Fruit fly (Drosophila melanogaster) whole organism, embryonic: ENCODE measurements around the gene CG13694.

Experiments used
- Abd-B ChIP-seq: fragments of 200-800 bp; sonication (Bioruptor generic); optimal IDR thresholded peaks from 2 replicates; lab custom pipeline; 2018; ENCODE audit warnings: missing biosample characterization, mild to moderate bottlenecking, missing genetic modification characterization, moderate library complexity
- CG10431 ChIP-seq: fragments of 200-800 bp; sonication (Bioruptor generic); optimal IDR thresholded peaks from 3 replicates; lab custom pipeline; 2018; ENCODE audit warnings: missing biosample characterization, mild to moderate bottlenecking, missing genetic modification characterization
- CG11695 ChIP-seq: fragments of 200-800 bp; sonication (Bioruptor generic); IDR thresholded peaks from 3 replicates; pipeline ENCODE4 v1.3.6; 2022; ENCODE audit warnings: missing biosample characterization, missing genetic modification characterization
- CG13123 ChIP-seq: fragments of 200-800 bp; sonication (Bioruptor generic); optimal IDR thresholded peaks from 2 replicates; lab custom pipeline; 2016; ENCODE audit warnings: missing biosample characterization, missing genetic modification characterization
- CG14710 ChIP-seq: fragments of 200-800 bp; sonication (Bioruptor generic); optimal IDR thresholded peaks from 3 replicates; lab custom pipeline; 2019; ENCODE audit warnings: missing biosample characterization, mild to moderate bottlenecking, missing genetic modification characterization, moderate library complexity
- CG16863 ChIP-seq: fragments of 200-800 bp; sonication (Bioruptor generic); optimal IDR thresholded peaks from 3 replicates; lab custom pipeline; 2016; ENCODE audit warnings: missing biosample characterization, missing genetic modification characterization
- CG17385 ChIP-seq: fragments of 200-800 bp; sonication (Bioruptor generic); optimal IDR thresholded peaks from 3 replicates; lab custom pipeline; 2018; ENCODE audit warnings: missing biosample characterization, mild to moderate bottlenecking, missing genetic modification characterization
- CG18476 ChIP-seq: fragments of 200-800 bp; sonication (Bioruptor generic); optimal IDR thresholded peaks from 2 replicates; lab custom pipeline; 2016; ENCODE audit warnings: missing biosample characterization, mild to moderate bottlenecking, missing genetic modification characterization
- CG18599 ChIP-seq: fragments of 200-800 bp; sonication (Bioruptor generic); optimal IDR thresholded peaks from 3 replicates; lab custom pipeline; 2017; ENCODE audit warnings: missing biosample characterization, missing genetic modification characterization, mild to moderate bottlenecking, moderate library complexity, missing genetic modification reagents
- CG30020 ChIP-seq: fragments of 200-800 bp; optimal IDR thresholded peaks from 2 replicates; lab custom pipeline; 2019; ENCODE audit warnings: missing biosample characterization, mild to moderate bottlenecking, missing genetic modification characterization, moderate library complexity
- CG31365 ChIP-seq: fragments of 200-800 bp; sonication (Bioruptor generic); optimal IDR thresholded peaks from 2 replicates; lab custom pipeline; 2018; ENCODE audit warnings: missing biosample characterization, mild to moderate bottlenecking, missing genetic modification characterization
- CG4282 ChIP-seq: fragments of 200-800 bp; sonication (Bioruptor generic); optimal IDR thresholded peaks from 2 replicates; lab custom pipeline; 2016; ENCODE audit warnings: missing biosample characterization, missing genetic modification characterization
- CG4617 ChIP-seq: fragments of 200-800 bp; sonication (Bioruptor generic); optimal IDR thresholded peaks from 3 replicates; lab custom pipeline; 2016; ENCODE audit warnings: missing biosample characterization, missing genetic modification characterization, borderline replicate concordance
- CG4854 ChIP-seq: fragments of 200-800 bp; sonication (Bioruptor generic); optimal IDR thresholded peaks from 2 replicates; lab custom pipeline; 2016; ENCODE audit warnings: missing biosample characterization, missing genetic modification characterization, inconsistent platforms
- CG8924 ChIP-seq: fragments of 200-800 bp; optimal IDR thresholded peaks from 3 replicates; lab custom pipeline; 2019; ENCODE audit warnings: missing biosample characterization, mild to moderate bottlenecking, missing genetic modification characterization, moderate library complexity
- CG9797 ChIP-seq: fragments of 200-800 bp; sonication (Bioruptor generic); optimal IDR thresholded peaks from 3 replicates; lab custom pipeline; 2018; ENCODE audit warnings: missing biosample characterization, mild to moderate bottlenecking, missing genetic modification characterization
- CrebB ChIP-seq: fragments of 200-800 bp; sonication (Bioruptor generic); optimal IDR thresholded peaks from 3 replicates; lab custom pipeline; 2018; ENCODE audit warnings: missing biosample characterization, mild to moderate bottlenecking, missing genetic modification characterization
- D19B ChIP-seq: fragments of 200-800 bp; sonication (Bioruptor generic); optimal IDR thresholded peaks from 2 replicates; lab custom pipeline; 2017; ENCODE audit warnings: missing biosample characterization, mild to moderate bottlenecking, missing genetic modification characterization
- Dip2 ChIP-seq: fragments of 200-800 bp; sonication (Bioruptor generic); IDR thresholded peaks from 2 replicates; pipeline ENCODE4 v1.3.6; 2022; ENCODE audit warnings: missing biosample characterization, missing genetic modification characterization
- Doc2 ChIP-seq: fragments of 200-800 bp; sonication (Bioruptor generic); IDR thresholded peaks from 2 replicates; pipeline ENCODE4 v1.3.6; 2022; ENCODE audit warnings: missing biosample characterization, missing genetic modification characterization
- E2f2 ChIP-seq: fragments of 200-800 bp; sonication (Bioruptor generic); IDR thresholded peaks from 2 replicates; pipeline ENCODE4 v1.3.6; 2022; ENCODE audit warnings: missing biosample characterization, missing genetic modification characterization
- Elba2 ChIP-seq: fragments of 200-800 bp; sonication (Bioruptor generic); optimal IDR thresholded peaks from 3 replicates; lab custom pipeline; 2016; ENCODE audit warnings: missing biosample characterization, missing genetic modification characterization
- Fer2 ChIP-seq: fragments of 200-800 bp; sonication (Bioruptor generic); optimal IDR thresholded peaks from 2 replicates; lab custom pipeline; 2018; ENCODE audit warnings: missing biosample characterization, mild to moderate bottlenecking, missing genetic modification characterization, moderate library complexity
- HHEX ChIP-seq: fragments of 200-800 bp; sonication (Bioruptor generic); optimal IDR thresholded peaks from 3 replicates; lab custom pipeline; 2017; ENCODE audit warnings: missing biosample characterization, mild to moderate bottlenecking, missing genetic modification characterization, missing genetic modification reagents
- HLHmδ ChIP-seq: fragments of 200-800 bp; sonication (Bioruptor generic); optimal IDR thresholded peaks from 2 replicates; lab custom pipeline; 2018; ENCODE audit warnings: missing biosample characterization, mild to moderate bottlenecking, missing genetic modification characterization, moderate library complexity
- Lim3 ChIP-seq: fragments of 200-800 bp; sonication (Bioruptor generic); IDR thresholded peaks from 2 replicates; pipeline ENCODE4 v1.3.6; 2022; ENCODE audit warnings: missing biosample characterization, missing genetic modification characterization
- NFAT ChIP-seq: fragments of 200-800 bp; sonication (Bioruptor generic); IDR thresholded peaks from 2 replicates; pipeline ENCODE4 v1.3.6; 2022; ENCODE audit warnings: missing biosample characterization, missing genetic modification characterization
- NfI ChIP-seq: fragments of 200-800 bp; sonication (Bioruptor generic); optimal IDR thresholded peaks from 3 replicates; lab custom pipeline; 2018; ENCODE audit warnings: missing biosample characterization, mild to moderate bottlenecking, missing genetic modification characterization, moderate library complexity
- Scr ChIP-seq: fragments of 200-800 bp; sonication (Bioruptor generic); IDR thresholded peaks from 2 replicates; pipeline ENCODE4 v1.3.6; 2022; ENCODE audit warnings: missing biosample characterization, missing genetic modification characterization; ENCODE audit not compliant: partially characterized antibody
- Ssrp ChIP-seq: fragments of 200-800 bp; sonication (Bioruptor generic); optimal IDR thresholded peaks from 2 replicates; lab custom pipeline; 2018; ENCODE audit warnings: missing biosample characterization, mild to moderate bottlenecking, missing genetic modification characterization, moderate library complexity
- Vsx1 ChIP-seq: fragments of 200-800 bp; sonication (Bioruptor generic); optimal IDR thresholded peaks from 2 replicates; lab custom pipeline; 2017; ENCODE audit warnings: missing biosample characterization, mild to moderate bottlenecking, missing genetic modification characterization, missing genetic modification reagents
- al ChIP-seq: fragments of 200-800 bp; sonication (Bioruptor generic); IDR thresholded peaks from 2 replicates; pipeline ENCODE4 v1.3.6; 2022; ENCODE audit warnings: missing biosample characterization, missing genetic modification characterization
- crp ChIP-seq, 2 experiments: fragments of 200-800 bp; sonication (Bioruptor generic); optimal IDR thresholded peaks; 2 replicates in 1 of 2; 3 replicates in 1 of 2; lab custom pipeline; 2017; ENCODE audit warnings: missing biosample characterization in 2 of 2, missing genetic modification characterization in 2 of 2, mild to moderate bottlenecking in 1 of 2, moderate library complexity in 1 of 2
- grn ChIP-seq: fragments of 200-800 bp; sonication (Bioruptor generic); optimal IDR thresholded peaks from 3 replicates; lab custom pipeline; 2017; ENCODE audit warnings: missing biosample characterization, missing genetic modification characterization
- inv ChIP-seq: fragments of 200-800 bp; sonication (Bioruptor generic); IDR thresholded peaks from 2 replicates; pipeline ENCODE4 v1.3.6; 2022; ENCODE audit warnings: missing biosample characterization, missing genetic modification characterization; ENCODE audit not compliant: partially characterized antibody
- lab ChIP-seq: fragments of 200-800 bp; sonication (Bioruptor generic); optimal IDR thresholded peaks from 3 replicates; lab custom pipeline; 2017; ENCODE audit warnings: missing biosample characterization, missing genetic modification characterization, mild to moderate bottlenecking, moderate library complexity, missing genetic modification reagents
- lov ChIP-seq, 2 experiments: fragments of 200-800 bp in 1 of 2; fragments of >200 bp in 1 of 2; sonication (Bioruptor generic) in 1 of 2; IDR thresholded peaks in 1 of 2; optimal IDR thresholded peaks in 1 of 2; 2 replicates in 1 of 2; 3 replicates in 1 of 2; pipeline versions ENCODE4 v1.3.6 to Lab custom; 2017 to 2022; ENCODE audit warnings: missing biosample characterization in 1 of 2, missing genetic modification characterization in 1 of 2
- nau ChIP-seq: fragments of 200-800 bp; sonication (Bioruptor generic); optimal IDR thresholded peaks from 3 replicates; lab custom pipeline; 2017; ENCODE audit warnings: missing biosample characterization, mild to moderate bottlenecking, missing genetic modification characterization, missing genetic modification reagents
- phol ChIP-seq: fragments of 200-800 bp; sonication (Bioruptor generic); optimal IDR thresholded peaks from 3 replicates; lab custom pipeline; 2018; ENCODE audit warnings: missing biosample characterization, mild to moderate bottlenecking, missing genetic modification characterization, moderate library complexity
- pita ChIP-seq: fragments of 200-800 bp; sonication (Bioruptor generic); optimal IDR thresholded peaks from 2 replicates; lab custom pipeline; 2017; ENCODE audit warnings: missing biosample characterization, mild to moderate bottlenecking, missing genetic modification characterization
- pum ChIP-seq: fragments of 200-800 bp; sonication (Bioruptor generic); optimal IDR thresholded peaks from 2 replicates; lab custom pipeline; 2016; ENCODE audit warnings: missing biosample characterization, missing genetic modification characterization
- salm ChIP-seq: fragments of 200-800 bp; sonication (Bioruptor generic); optimal IDR thresholded peaks from 2 replicates; lab custom pipeline; 2018; ENCODE audit warnings: missing biosample characterization, mild to moderate bottlenecking, missing genetic modification characterization
- slou ChIP-seq: fragments of 200-800 bp; sonication (Bioruptor generic); optimal IDR thresholded peaks from 3 replicates; lab custom pipeline; 2016; ENCODE audit warnings: missing biosample characterization, missing genetic modification characterization
- sug ChIP-seq: fragments of 200-800 bp; optimal IDR thresholded peaks from 2 replicates; lab custom pipeline; 2019; ENCODE audit warnings: missing biosample characterization, mild to moderate bottlenecking, missing genetic modification characterization, moderate library complexity
- unc-4 ChIP-seq: fragments of 200-800 bp; sonication (Bioruptor generic); IDR thresholded peaks from 2 replicates; pipeline ENCODE4 v1.3.6; 2022; ENCODE audit warnings: missing biosample characterization, missing genetic modification characterization; ENCODE audit not compliant: partially characterized antibody
- vvl ChIP-seq: fragments of 200-800 bp; sonication (Bioruptor generic); IDR thresholded peaks from 2 replicates; pipeline ENCODE4 v1.3.6; 2022; ENCODE audit warnings: missing biosample characterization, missing genetic modification characterization
- zfh2 ChIP-seq: fragments of 200-800 bp; sonication (Bioruptor generic); optimal IDR thresholded peaks from 2 replicates; lab custom pipeline; 2016; ENCODE audit warnings: missing biosample characterization, missing genetic modification characterization

Gene CG13694

DNA sequence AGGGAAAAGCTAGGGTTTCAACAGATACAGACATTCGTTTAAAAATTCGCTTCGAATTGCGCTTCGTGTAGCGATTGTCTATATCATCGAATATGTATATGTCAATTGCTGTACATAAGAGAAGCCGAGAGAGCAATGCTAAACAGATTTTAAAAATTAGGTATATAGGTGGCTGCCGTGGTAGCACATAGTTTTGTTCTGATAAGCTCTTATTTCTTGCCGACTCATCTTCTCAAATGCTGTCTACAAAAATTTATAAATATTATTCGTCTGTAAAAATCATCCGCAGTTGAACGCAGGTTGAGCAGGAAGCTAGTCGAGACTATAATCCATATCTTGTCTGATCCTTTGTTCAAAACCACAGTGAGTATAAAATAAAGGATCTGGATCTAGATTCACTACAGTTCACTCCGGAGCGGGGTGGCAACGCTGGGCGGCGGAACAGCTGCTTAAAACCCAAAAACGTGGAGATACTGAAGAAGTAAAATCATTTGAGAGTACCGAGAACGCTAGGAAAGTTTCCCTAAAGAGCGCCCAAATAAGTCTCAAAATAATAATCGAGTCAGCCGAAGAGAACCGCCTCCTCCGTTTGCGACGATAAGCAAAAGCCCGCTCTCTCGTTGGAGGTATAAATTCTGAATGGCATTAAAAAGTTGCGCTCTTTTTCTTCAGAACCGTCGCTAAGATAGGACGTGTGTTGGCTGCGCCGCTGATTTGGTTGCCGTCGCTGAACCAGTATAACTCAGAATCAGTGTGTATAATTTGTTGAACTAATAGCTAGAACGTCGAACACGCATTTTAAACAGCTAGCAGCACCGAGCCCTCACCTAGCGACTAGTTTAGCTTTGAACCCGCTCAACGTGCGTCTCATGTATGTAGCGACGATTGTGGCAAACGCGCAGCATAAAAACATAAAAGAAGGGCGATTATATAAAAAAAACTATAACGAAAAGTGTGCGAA is 8.5 kb downstream of the CG13694 start (continued):
- TF ChIP-seq CrebB, result peak; percentile 25
- TF ChIP-seq slou (GFP tag; lab: Kevin White, UChicago), result no peak
- no peak for TF ChIP-seq Fer2 (tag; lab: Kevin White, UChicago)
- peak; percentile 29 for TF ChIP-seq inv
- TF ChIP-seq lov (optimal IDR thresholded peaks at IDR 0.05; lab: Kevin White, UChicago), result no peak
- no peak for TF ChIP-seq lov (GFP tag; IDR thresholded peaks at IDR 0.05; lab: Robert Waterston, UW)
- TF ChIP-seq CG17385 (GFP tag; lab: Kevin White, UChicago), result peak; percentile 56
- TF ChIP-seq CG8924 (tag; lab: Kevin White, UChicago), result peak; percentile 43
- no peak for TF ChIP-seq Ssrp (tag; lab: Kevin White, UChicago)
- TF ChIP-seq Abd-B (GFP tag; lab: Kevin White, UChicago), result no peak
- TF ChIP-seq Dip2, result no peak
- peak; percentile 87 for TF ChIP-seq CG11695
- TF ChIP-seq pita, result peak; percentile 27
- TF ChIP-seq pum (GFP tag; lab: Kevin White, UChicago), result no peak
- TF ChIP-seq Doc2 (GFP tag; lab: Robert Waterston, UW), result no peak
- TF ChIP-seq vvl (GFP tag; lab: Robert Waterston, UW), result peak; percentile 75
- TF ChIP-seq CG14710 (tag; lab: Kevin White, UChicago), result peak; percentile 16
- no peak for TF ChIP-seq CG18476 (GFP tag; lab: Kevin White, UChicago)
- TF ChIP-seq NFAT (GFP tag; lab: Robert Waterston, UW), result no peak
- peak; percentile 59 for TF ChIP-seq E2f2 (GFP tag; lab: Robert Waterston, UW)
- TF ChIP-seq nau (GFP tag; lab: Kevin White, UChicago), result no peak
- peak; percentile 8 for TF ChIP-seq salm (tag; lab: Kevin White, UChicago)
- TF ChIP-seq sug (tag; lab: Kevin White, UChicago), result peak; percentile 2
- TF ChIP-seq CG18599 (GFP tag; lab: Kevin White, UChicago), result peak; percentile 54
- TF ChIP-seq CG16863 (GFP tag; lab: Kevin White, UChicago), result no peak
- peak; percentile 48 to 92 for TF ChIP-seq crp (GFP tag; optimal IDR thresholded peaks at IDR 0.05; lab: Kevin White, UChicago)
- TF ChIP-seq Scr (GFP tag; lab: Robert Waterston, UW), result peak; percentile 19; the same call in 1 of the 2 replicates
- TF ChIP-seq unc-4, result peak; percentile 52
- TF ChIP-seq al (GFP tag; lab: Robert Waterston, UW), result no peak
- peak; percentile 31 for TF ChIP-seq Vsx1 (GFP tag; lab: Kevin White, UChicago)
- TF ChIP-seq CG4617 (GFP tag; lab: Kevin White, UChicago), result no peak
- TF ChIP-seq grn (GFP tag; lab: Kevin White, UChicago), result no peak
- TF ChIP-seq CG9797 (GFP tag; lab: Kevin White, UChicago), result peak; percentile 38
- no peak for TF ChIP-seq zfh2 (GFP tag; lab: Kevin White, UChicago)
- no peak for TF ChIP-seq CG4854 (GFP tag; lab: Kevin White, UChicago)
- no peak for TF ChIP-seq lab (GFP tag; lab: Kevin White, UChicago)
- no peak for TF ChIP-seq CG13123 (GFP tag; lab: Kevin White, UChicago)
- TF ChIP-seq NfI (GFP tag; lab: Kevin White, UChicago), result peak; percentile 2
- TF ChIP-seq CG31365 (tag; lab: Kevin White, UChicago), result peak; percentile 36
- TF ChIP-seq Lim3 (GFP tag; lab: Robert Waterston, UW), result no peak
- TF ChIP-seq D19B, result no peak
- TF ChIP-seq Elba2 (GFP tag; lab: Kevin White, UChicago), result no peak
- TF ChIP-seq CG30020 (tag; lab: Kevin White, UChicago), result peak; percentile 16
- TF ChIP-seq CG4282, result peak; percentile 17
- no peak for TF ChIP-seq phol (tag; lab: Kevin White, UChicago)
- peak; percentile 8 for TF ChIP-seq HHEX (GFP tag; lab: Kevin White, UChicago)
- no peak for TF ChIP-seq HLHmδ (GFP tag; lab: Kevin White, UChicago)
- peak; percentile 90 for TF ChIP-seq CG10431 (GFP tag; lab: Kevin White, UChicago)
